Fruit fly (Drosophila melanogaster) whole organism, pupa: ENCODE data around the gene CG43120.

ENCODE experiments used
- CG10348 ChIP-seq: fragments of 200-800 bp; sonication (Bioruptor generic); IDR thresholded peaks from 2 replicates; pipeline ENCODE4 v1.3.6; 2022; ENCODE audit warnings: missing biosample characterization, missing genetic modification characterization
- CG12605 ChIP-seq: fragments of 200-800 bp; sonication (Bioruptor generic); IDR thresholded peaks from 2 replicates; pipeline ENCODE4 v1.3.6; 2022; ENCODE audit warnings: missing biosample characterization, missing genetic modification characterization
- CG13204 ChIP-seq: fragments of 200-800 bp; sonication (Bioruptor generic); optimal IDR thresholded peaks from 2 replicates; lab custom pipeline; 2018; ENCODE audit warnings: missing biosample characterization, mild to moderate bottlenecking, missing genetic modification characterization, moderate library complexity
- CG15710 ChIP-seq: fragments of 200-800 bp; sonication (Bioruptor generic); optimal IDR thresholded peaks from 2 replicates; lab custom pipeline; 2018; ENCODE audit warnings: missing biosample characterization, mild to moderate bottlenecking, missing genetic modification characterization, moderate library complexity
- CG32121 ChIP-seq: fragments of 200-800 bp; sonication (Bioruptor generic); IDR thresholded peaks from 2 replicates; pipeline ENCODE4 v1.3.6; 2022; ENCODE audit warnings: missing biosample characterization, missing genetic modification characterization
- CG8159 ChIP-seq: fragments of 200-800 bp; sonication (Bioruptor generic); optimal IDR thresholded peaks from 3 replicates; lab custom pipeline; 2018; ENCODE audit warnings: missing biosample characterization, mild to moderate bottlenecking, missing genetic modification characterization, moderate library complexity
- CG8301 ChIP-seq: fragments of 200-800 bp; sonication (Bioruptor generic); optimal IDR thresholded peaks from 2 replicates; lab custom pipeline; 2018; ENCODE audit warnings: missing biosample characterization, mild to moderate bottlenecking, missing genetic modification characterization
- CG9948 ChIP-seq: fragments of 200-800 bp; sonication (Bioruptor generic); optimal IDR thresholded peaks from 2 replicates; lab custom pipeline; 2018; ENCODE audit warnings: missing biosample characterization, mild to moderate bottlenecking, missing genetic modification characterization, moderate library complexity
- EcR ChIP-seq: fragments of 200-800 bp; sonication (Bioruptor generic); optimal IDR thresholded peaks from 3 replicates; lab custom pipeline; 2019; ENCODE audit warnings: missing biosample characterization, missing genetic modification characterization, mild to moderate bottlenecking, moderate library complexity, missing genetic modification reagents
- Ets98B ChIP-seq: fragments of 200-800 bp; sonication (Bioruptor generic); IDR thresholded peaks from 2 replicates; pipeline ENCODE4 v1.3.6; 2022; ENCODE audit warnings: missing biosample characterization, missing genetic modification characterization
- Pif1B ChIP-seq: fragments of 200-800 bp; sonication (Bioruptor generic); optimal IDR thresholded peaks from 3 replicates; lab custom pipeline; 2016; ENCODE audit warnings: missing biosample characterization, missing genetic modification characterization
- Snoo ChIP-seq: fragments of 200-800 bp; sonication (Bioruptor generic); optimal IDR thresholded peaks from 3 replicates; lab custom pipeline; 2017; ENCODE audit warnings: missing biosample characterization, mild to moderate bottlenecking, missing genetic modification characterization, inconsistent platforms
- fd96Ca ChIP-seq: fragments of 200-800 bp; sonication (Bioruptor generic); IDR thresholded peaks from 3 replicates; pipeline ENCODE4 v1.3.6; 2022; ENCODE audit warnings: missing biosample characterization, missing genetic modification characterization
- rn ChIP-seq: fragments of 200-800 bp; sonication (Bioruptor generic); IDR thresholded peaks from 2 replicates; pipeline ENCODE4 v1.3.6; 2022; ENCODE audit warnings: missing biosample characterization, missing genetic modification characterization

DNA sequence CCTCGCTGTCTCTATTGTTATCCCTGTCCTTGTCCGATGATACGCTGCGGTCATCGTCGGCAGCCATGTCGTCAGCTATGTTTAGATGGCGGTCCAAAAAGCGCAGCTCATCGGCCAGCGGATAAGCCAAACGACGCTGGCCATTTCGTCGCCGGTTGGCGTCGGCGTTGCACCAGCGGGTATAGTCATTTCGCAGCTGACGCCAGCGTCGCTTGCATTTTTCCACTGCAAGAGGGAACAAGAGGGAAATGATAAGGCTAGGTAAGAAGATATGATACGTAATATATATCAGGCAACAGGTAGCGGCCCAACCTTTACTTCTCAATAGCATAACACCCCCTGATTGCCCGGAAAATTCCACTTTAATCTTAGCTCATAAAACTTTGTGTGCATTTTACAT is 24.9 kb downstream of the CG43120 start:
- TF ChIP-seq CG13204 (GFP tag; lab: Kevin White, UChicago) (no peak), Ets98B (GFP tag; lab: Robert Waterston, UW) (no peak), EcR (GFP tag; lab: Kevin White, UChicago) (no peak), CG10348 (GFP tag; lab: Robert Waterston, UW) (no peak), CG9948 (no peak), CG15710 (tag; lab: Kevin White, UChicago) (no peak), rn (GFP tag; lab: Robert Waterston, UW) (no peak), Pif1B (no peak), CG8159 (no peak), CG32121 (GFP tag; lab: Robert Waterston, UW) (no peak), CG8301 (tag; lab: Kevin White, UChicago) (no peak), fd96Ca (GFP tag; lab: Robert Waterston, UW) (no peak), CG12605 (GFP tag; lab: Robert Waterston, UW) (no peak), Snoo (tag; lab: Kevin White, UChicago) (no peak)
